Fruit fly (Drosophila melanogaster): Measurements from ENCODE around the gene CG14518.

The CG14518 gene

dm6 chr3R:29063207-29063920 lies 38.6 kb downstream of the CG14518 start (continued):
- TF ChIP-seq CG17361 (GFP tag; IDR thresholded peaks at IDR 0.05) (no peak), tap (tag; optimal IDR thresholded peaks at IDR 0.05) (peak; percentile 65), gro (GFP tag; optimal IDR thresholded peaks at IDR 0.05) (peak; percentile 63), pros (GFP tag; optimal IDR thresholded peaks at IDR 0.05) (no peak), CG2199 (GFP tag; IDR thresholded peaks at IDR 0.05) (no peak), CG7357 (GFP tag; IDR thresholded peaks at IDR 0.05) (no peak; the same call in 2 of the 3 replicates), shn (GFP tag; optimal IDR thresholded peaks at IDR 0.05) (peak; percentile 56), CG3065 (GFP tag; optimal IDR thresholded peaks at IDR 0.05) (no peak), CG7745 (tag; optimal IDR thresholded peaks at IDR 0.05) (no peak), CG6813 (GFP tag; optimal IDR thresholded peaks at IDR 0.05) (no peak), unc-4 (GFP tag; IDR thresholded peaks at IDR 0.05; ENCODE audit: partially characterized antibody) (no peak), Stat92E (GFP tag; optimal IDR thresholded peaks at IDR 0.05) (no peak), eyg (GFP tag; optimal IDR thresholded peaks at IDR 0.05) (peak; percentile 31), CG18011 (GFP tag; optimal IDR thresholded peaks at IDR 0.05) (peak; percentile 25), Aef1 (GFP tag; IDR thresholded peaks at IDR 0.05) (no peak), CG6683 (GFP tag; optimal IDR thresholded peaks at IDR 0.05) (peak; percentile 32), zfh1 (GFP tag; IDR thresholded peaks at IDR 0.05) (no peak), CG32772 (GFP tag; IDR thresholded peaks at IDR 0.05) (no peak), Neu2 (GFP tag; optimal IDR thresholded peaks at IDR 0.05; ENCODE audit: borderline replicate concordance) (no peak), CG10209 (GFP tag; optimal IDR thresholded peaks at IDR 0.05) (peak; percentile 75), danr (GFP tag; IDR thresholded peaks at IDR 0.05) (no peak), Opbp (GFP tag; IDR thresholded peaks at IDR 0.05; ENCODE audit: partially characterized antibody) (no peak), CG7839 (tag; optimal IDR thresholded peaks at IDR 0.05) (peak; percentile 80), CG18619 (GFP tag; optimal IDR thresholded peaks at IDR 0.05) (peak; percentile 77), CG33213 (GFP tag; optimal IDR thresholded peaks at IDR 0.05) (peak; percentile 35), Mes4 (GFP tag; optimal IDR thresholded peaks at IDR 0.05) (peak; percentile 5), hkb (optimal IDR thresholded peaks at IDR 0.05) (no peak), hkb (GFP tag; IDR thresholded peaks at IDR 0.05) (no peak), ash1 (GFP tag; optimal IDR thresholded peaks at IDR 0.05) (no peak), Mad (GFP tag; optimal IDR thresholded peaks at IDR 0.05) (peak; percentile 15), crp (GFP tag; optimal IDR thresholded peaks at IDR 0.05) (peak in 1 of 2 experiments; percentile 22), CG3838 (GFP tag; optimal IDR thresholded peaks at IDR 0.05) (peak; percentile 24), Usf (GFP tag; optimal IDR thresholded peaks at IDR 0.05) (peak; percentile 31), crc (GFP tag; optimal IDR thresholded peaks at IDR 0.05) (no peak), CG34376 (GFP tag; optimal IDR thresholded peaks at IDR 0.05) (no peak), Oli (tag; optimal IDR thresholded peaks at IDR 0.05) (peak; percentile 76), CG8089 (GFP tag; optimal IDR thresholded peaks at IDR 0.05) (no peak), Bdp1 (GFP tag; optimal IDR thresholded peaks at IDR 0.05) (peak; percentile 26), vnd (GFP tag; IDR thresholded peaks at IDR 0.05; ENCODE audit: partially characterized antibody) (no peak), CG42726 (GFP tag; IDR thresholded peaks at IDR 0.05; ENCODE audit: partially characterized antibody) (no peak), NK7.1 (GFP tag; optimal IDR thresholded peaks at IDR 0.05) (peak; percentile 22), CG1647 (GFP tag; optimal IDR thresholded peaks at IDR 0.05) (no peak), CG10321 (GFP tag; IDR thresholded peaks at IDR 0.05) (no peak), CoRest (tag; optimal IDR thresholded peaks at IDR 0.05) (peak; percentile 88), lbe (GFP tag; optimal IDR thresholded peaks at IDR 0.05) (peak; percentile 40), unpg (GFP tag; optimal IDR thresholded peaks at IDR 0.05) (peak; percentile 80), CG3281 (GFP tag; optimal IDR thresholded peaks at IDR 0.05) (peak; percentile 77), Ssrp (tag; optimal IDR thresholded peaks at IDR 0.05) (peak; percentile 80), crol (GFP tag; IDR thresholded peaks at IDR 0.05) (no peak)

Data from whole organism, embryonic.